Fruit fly (Drosophila melanogaster): Measurements from ENCODE around the gene CG7536.

- no peak for TF ChIP-seq Lpt (GFP tag; optimal IDR thresholded peaks at IDR 0.05)
- no peak for TF ChIP-seq CG15336 (GFP tag; IDR thresholded peaks at IDR 0.05)
- no peak for TF ChIP-seq Blimp-1 (GFP tag; optimal IDR thresholded peaks at IDR 0.05)
- TF ChIP-seq Sox14 (GFP tag; optimal IDR thresholded peaks at IDR 0.05), result no peak
- TF ChIP-seq Sox102F (GFP tag; optimal IDR thresholded peaks at IDR 0.05), result no peak
Measured at dm6 chrX:18100146-18100669, 11.9 kb upstream of the CG7536 start.
